Fruit fly (Drosophila melanogaster) whole organism, larva: ENCODE measurements around the gene hdly.
A peak's percentile ranks its signal among the peaks of the same experiment; 100 is the strongest.

Experiments used
- noc ChIP-seq: fragments of 200-800 bp; sonication (Bioruptor generic); optimal IDR thresholded peaks from 3 replicates; lab custom pipeline; 2019; ENCODE audit warnings: missing biosample characterization, mild to moderate bottlenecking, missing genetic modification characterization, moderate library complexity

hdly gene

dm6 chr3R:20946774-20947173 lies 32.7 kb downstream of the hdly start:
- TF ChIP-seq noc (tag; lab: Kevin White, UChicago): no peak

- no peak for TF ChIP-seq noc (tag; lab: Kevin White, UChicago)
These were observed 33.9 kb downstream of the hdly start for dm6 chr3R:20947991-20948407.

- TF ChIP-seq noc (tag; lab: Kevin White, UChicago): no peak
These were observed 34.5 kb downstream of the hdly start, which contains the start of gene Atpalpha for dm6 chr3R:20948448-20949174. Atpalpha (plus strand) TSS chr3R:20948714.

- no peak for TF ChIP-seq noc (tag; lab: Kevin White, UChicago)
These were observed 35.2 kb downstream of the hdly start for dm6 chr3R:20949175-20949748.

dm6 chr3R:20949749-20950676 lies 35.9 kb downstream of the hdly start:
- no peak for TF ChIP-seq noc (tag; lab: Kevin White, UChicago)

dm6 chr3R:20950677-20951018 lies 36.6 kb downstream of the hdly start:
- TF ChIP-seq noc (tag; lab: Kevin White, UChicago): no peak

dm6 chr3R:20951353-20951955 lies 37.4 kb downstream of the hdly start:
- no peak for TF ChIP-seq noc (tag; lab: Kevin White, UChicago)

dm6 chr3R:20952423-20953013 lies 38.4 kb downstream of the hdly start:
- no peak for TF ChIP-seq noc (tag; lab: Kevin White, UChicago)

- TF ChIP-seq noc (tag; lab: Kevin White, UChicago): no peak
These were observed 40.4 kb downstream of the hdly start for dm6 chr3R:20954531-20954930.

dm6 chr3R:20955119-20955518 lies 41.0 kb downstream of the hdly start:
- no peak for TF ChIP-seq noc (tag; lab: Kevin White, UChicago)

- TF ChIP-seq noc (tag; lab: Kevin White, UChicago): no peak
These were observed 42.0 kb downstream of the hdly start for dm6 chr3R:20955932-20956636.

dm6 chr3R:20956875-20957874 lies 43.1 kb downstream of the hdly start:
- peak; percentile 95 for TF ChIP-seq noc (tag; lab: Kevin White, UChicago)

- no peak for TF ChIP-seq noc (tag; lab: Kevin White, UChicago)
These were observed 44.6 kb downstream of the hdly start for dm6 chr3R:20958599-20959150.
